Worm (Caenorhabditis elegans) whole organism, L4 larva: Measurements from ENCODE around the gene T20G5.8.

Experiments
- attf-4 ChIP-seq: sonication (generic microtip); optimal IDR thresholded peaks from 3 replicates; lab custom pipeline; 2017; ENCODE audit warnings: missing biosample characterization, missing genetic modification characterization
- lin-13 ChIP-seq: fragments of 150-350 bp; optimal IDR thresholded peaks from 2 replicates; lab custom pipeline; 2014; ENCODE audit warnings: missing biosample characterization, missing genetic modification reagents, missing genetic modification characterization
- nhr-237 ChIP-seq: sonication (generic microtip); optimal IDR thresholded peaks from 2 replicates; lab custom pipeline; 2017; ENCODE audit warnings: missing biosample characterization, missing genetic modification characterization
- unc-62 ChIP-seq, 3 experiments: fragments of 150-350 bp in 1 of 3; sonication (generic microtip); optimal IDR thresholded peaks in 2 of 3; peaks in 1 of 3; 1 replicate in 1 of 3; 2 replicates in 2 of 3; lab custom pipeline; 2014 to 2017; ENCODE audit warnings: missing biosample characterization in 3 of 3, missing genetic modification characterization in 3 of 3, missing genetic modification reagents in 3 of 3, missing genotype in 1 of 3

- TF ChIP-seq lin-13: no peak
- TF ChIP-seq nhr-237 (tag; lab: Kevin White, UChicago): no peak
- TF ChIP-seq unc-62 (GFP tag; optimal IDR thresholded peaks at IDR 0.05 in 1 of 2; lab: Kevin White, UChicago): no peak
- TF ChIP-seq unc-62 (tag; optimal IDR thresholded peaks at IDR 0.05; lab: Kevin White, UChicago): no peak
- TF ChIP-seq attf-4 (tag; lab: Kevin White, UChicago): no peak
Observed at ce11 chrIII:10150710-10151109, 48.4 kb upstream of the T20G5.8 start.
